Worm (Caenorhabditis elegans) whole organism, midembryonic: ENCODE measurements around the gene lin-25.

Source experiments
- T22C8.4 ChIP-seq: fragments of 200-800 bp; sonication (Bioruptor generic); IDR thresholded peaks from 2 replicates; pipeline ENCODE4 v1.3.6; 2022; ENCODE audit warnings: missing genetic modification characterization, missing compliant biosample characterization
- cog-1 ChIP-seq: sonication (generic microtip); optimal IDR thresholded peaks from 2 replicates; lab custom pipeline; 2016; ENCODE audit warnings: missing genetic modification characterization, missing compliant biosample characterization
- flt-1 ChIP-seq: fragments of 200-800 bp; sonication (Bioruptor generic); IDR thresholded peaks from 2 replicates; pipeline ENCODE4 v1.3.6; 2022; ENCODE audit warnings: missing genetic modification characterization, missing compliant biosample characterization
- klf-2 ChIP-seq: fragments of 200-800 bp; sonication (Bioruptor generic); conservative IDR thresholded peaks from 2 replicates; pipeline ENCODE4 v1.3.6; 2022; ENCODE audit warnings: missing genetic modification reagents, missing genetic modification characterization, missing compliant biosample characterization
- med-1 ChIP-seq: sonication (generic microtip); optimal IDR thresholded peaks from 2 replicates; lab custom pipeline; 2017; ENCODE audit warnings: missing genetic modification characterization, mild to moderate bottlenecking, missing compliant biosample characterization, antibody characterized with exemption, missing genetic modification reagents; ENCODE audit not compliant: insufficient read depth
- ref-1 ChIP-seq: fragments of 200-800 bp; sonication (Bioruptor generic); conservative IDR thresholded peaks from 2 replicates; pipeline ENCODE4 v1.3.6; 2022; ENCODE audit warnings: missing genetic modification reagents, missing genetic modification characterization, missing compliant biosample characterization
- tab-1 ChIP-seq: fragments of 200-800 bp; sonication (Bioruptor generic); IDR thresholded peaks from 2 replicates; pipeline ENCODE4 v1.3.6; 2022; ENCODE audit warnings: missing genetic modification characterization, missing compliant biosample characterization
- ztf-23 ChIP-seq: fragments of 200-800 bp; sonication (Bioruptor generic); IDR thresholded peaks from 2 replicates; pipeline ENCODE4 v1.3.6; 2022; ENCODE audit warnings: missing genetic modification reagents, missing genetic modification characterization, missing compliant biosample characterization
- ztf-29 ChIP-seq: fragments of 200-800 bp; sonication (Bioruptor generic); IDR thresholded peaks from 2 replicates; pipeline ENCODE4 v1.3.6; 2022; ENCODE audit warnings: missing genetic modification reagents, missing genetic modification characterization, missing compliant biosample characterization

Gene lin-25

DNA sequence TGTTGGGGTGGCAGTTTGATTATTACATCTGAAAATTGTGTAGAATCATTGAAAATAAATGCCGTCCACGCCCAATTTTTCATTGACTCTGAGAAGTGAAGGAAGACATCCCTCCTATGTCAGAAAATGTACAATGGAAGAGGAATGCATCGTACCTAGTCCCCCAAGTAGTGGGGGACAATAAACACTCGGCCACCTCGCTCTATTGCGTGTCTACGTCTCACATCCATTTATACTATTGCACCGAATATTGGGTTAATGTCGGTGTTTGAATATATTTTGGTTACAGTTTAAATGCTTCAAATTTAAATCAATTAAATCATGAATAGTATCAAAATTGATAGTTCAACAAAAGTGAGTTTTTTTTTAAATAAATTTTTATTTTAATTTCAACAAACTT lies at the start of gene lin-25:
lin-25 (plus strand) TSS at position 290 of the 400 bp plus-strand sequence.
- TF ChIP-seq T22C8.4 (GFP tag; lab: Robert Waterston, UW): no peak
- no peak for TF ChIP-seq ref-1 (GFP tag; lab: Robert Waterston, UW)
- TF ChIP-seq klf-2 (GFP tag; lab: Robert Waterston, UW): no peak
- TF ChIP-seq flt-1: no peak

DNA sequence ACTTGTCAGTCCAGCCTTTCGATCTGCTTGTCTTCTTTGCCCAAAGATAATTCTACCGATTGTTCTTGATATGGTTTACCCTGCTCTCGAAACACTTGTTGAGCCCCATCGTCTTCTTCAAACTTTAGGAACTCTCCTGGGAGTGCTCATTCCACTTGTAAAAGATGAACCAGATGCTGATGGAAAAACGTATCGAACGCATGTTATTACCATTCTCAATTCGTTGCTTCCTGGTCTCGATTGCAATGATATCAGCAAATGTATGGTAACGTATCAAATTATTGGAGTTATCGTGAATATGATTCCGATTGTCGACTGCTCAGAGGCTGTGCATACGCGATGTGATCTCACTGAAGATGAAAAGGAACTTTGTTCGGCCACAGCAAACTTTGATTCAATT lies 47.9 kb upstream of the lin-25 start:
- TF ChIP-seq klf-2 (GFP tag; lab: Robert Waterston, UW) (no peak), T22C8.4 (GFP tag; lab: Robert Waterston, UW) (no peak), ztf-23 (GFP tag; lab: Robert Waterston, UW) (no peak), flt-1 (no peak), ref-1 (GFP tag; lab: Robert Waterston, UW) (no peak), ztf-29 (no peak), tab-1 (no peak), cog-1 (tag; lab: Kevin White, UChicago) (no peak), med-1 (GFP tag; lab: Kevin White, UChicago) (no peak)

- TF ChIP-seq ref-1 (GFP tag; lab: Robert Waterston, UW) (no peak), med-1 (GFP tag; lab: Kevin White, UChicago) (no peak), tab-1 (no peak)
These were observed 42.6 kb upstream of the lin-25 start, which contains the start of gene erg-28 for ce11 chrV:12607113-12607512. TSS of gene erg-28 (plus strand) at chrV:12607413.

ce11 chrV:12608857-12609256 lies 40.9 kb upstream of the lin-25 start, which contains the start of gene ZC116.5:
TSS of gene ZC116.5 (minus strand) at chrV:12608957.
- no peak for TF ChIP-seq ztf-29
- no peak for TF ChIP-seq flt-1
- TF ChIP-seq ztf-23 (GFP tag; lab: Robert Waterston, UW): no peak
- TF ChIP-seq cog-1 (tag; lab: Kevin White, UChicago): no peak
- TF ChIP-seq klf-2 (GFP tag; lab: Robert Waterston, UW): no peak
- no peak for TF ChIP-seq ref-1 (GFP tag; lab: Robert Waterston, UW)

DNA sequence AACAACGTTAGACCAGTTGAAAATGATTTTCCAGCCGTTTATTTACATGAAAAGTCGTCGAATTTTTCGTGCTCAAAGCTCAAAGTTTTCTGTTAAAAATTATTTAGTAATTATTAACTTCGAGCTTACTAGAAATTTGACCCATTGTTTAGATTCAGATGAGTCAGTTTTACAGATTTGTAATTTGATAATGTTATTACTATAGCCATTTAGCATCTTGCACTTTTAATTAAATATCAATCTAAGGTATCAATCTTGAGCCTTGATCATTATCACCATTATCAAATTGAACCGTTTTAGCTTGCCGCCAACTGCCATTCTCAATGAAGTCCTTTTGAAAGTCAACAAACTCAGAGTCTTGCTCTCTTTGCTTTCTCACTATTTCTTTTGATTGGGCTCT lies 40.2 kb upstream of the lin-25 start, which contains the start of gene ZC116.1:
ZC116.1 (plus strand) TSS at position 301 of the 400 bp plus-strand sequence.
- TF ChIP-seq T22C8.4 (GFP tag; lab: Robert Waterston, UW) (no peak), cog-1 (tag; lab: Kevin White, UChicago) (no peak), tab-1 (no peak), ztf-29 (no peak), klf-2 (GFP tag; lab: Robert Waterston, UW) (no peak), ztf-23 (GFP tag; lab: Robert Waterston, UW) (no peak), ref-1 (GFP tag; lab: Robert Waterston, UW) (no peak), flt-1 (no peak), med-1 (GFP tag; lab: Kevin White, UChicago) (no peak)

ce11 chrV:12611029-12611428 lies 38.7 kb upstream of the lin-25 start, which contains the start of gene cubn-1:
TSS of gene cubn-1 (plus strand) at chrV:12611329.
- no peak for TF ChIP-seq flt-1
- no peak for TF ChIP-seq T22C8.4 (GFP tag; lab: Robert Waterston, UW)
- TF ChIP-seq ztf-23 (GFP tag; lab: Robert Waterston, UW): no peak
- no peak for TF ChIP-seq med-1 (GFP tag; lab: Kevin White, UChicago)

DNA sequence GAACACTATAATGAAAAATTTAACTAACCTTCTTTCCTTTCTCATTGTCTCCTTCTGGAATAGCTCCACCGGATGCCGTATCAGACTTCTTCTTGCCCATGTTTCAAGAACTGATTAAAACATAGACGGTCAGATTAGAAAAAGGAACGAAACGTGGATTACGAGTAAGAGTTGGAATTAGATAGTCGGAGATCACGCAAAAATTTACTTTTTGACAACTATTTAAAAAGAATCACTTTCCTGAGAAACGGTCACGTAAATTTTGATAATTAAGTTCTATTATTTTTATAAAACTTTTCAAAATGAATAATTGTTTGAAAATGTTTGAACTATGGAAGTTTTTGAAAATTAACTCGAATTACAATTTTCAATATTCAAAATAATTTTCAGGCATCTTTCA lies 37.6 kb upstream of the lin-25 start, which contains the start of gene cyc-2.2:
cyc-2.2 (minus strand) TSS at position 101 of the 400 bp plus-strand sequence.
- TF ChIP-seq tab-1 (no peak), klf-2 (GFP tag; lab: Robert Waterston, UW) (no peak), ztf-29 (no peak), T22C8.4 (GFP tag; lab: Robert Waterston, UW) (no peak), flt-1 (no peak), ztf-23 (GFP tag; lab: Robert Waterston, UW) (no peak)

DNA sequence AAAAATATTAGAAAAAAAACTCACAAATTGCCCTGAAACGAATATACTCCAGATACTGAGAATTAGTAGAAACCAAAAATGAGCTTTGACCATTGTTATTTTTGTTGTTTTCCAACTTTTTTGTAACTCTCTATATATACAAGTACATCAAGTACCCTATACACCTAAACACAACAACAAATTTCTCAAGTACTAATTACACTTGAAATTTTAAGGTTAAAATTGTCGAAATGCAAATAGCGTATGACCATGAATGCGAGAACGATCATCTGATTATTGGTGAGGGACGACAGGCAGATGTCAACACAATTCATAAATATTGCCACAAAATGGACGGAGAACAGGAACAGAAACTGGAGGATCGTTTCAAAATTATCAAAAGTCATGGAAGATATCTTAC lies 25.4 kb upstream of the lin-25 start, which contains the start of gene F56H9.9:
F56H9.9 (minus strand) TSS at position 101 of the 400 bp plus-strand sequence.
- TF ChIP-seq tab-1: no peak
- no peak for TF ChIP-seq flt-1
- no peak for TF ChIP-seq klf-2 (GFP tag; lab: Robert Waterston, UW)
- TF ChIP-seq ztf-23 (GFP tag; lab: Robert Waterston, UW): no peak
- TF ChIP-seq cog-1 (tag; lab: Kevin White, UChicago): no peak
- TF ChIP-seq med-1 (GFP tag; lab: Kevin White, UChicago): no peak
- no peak for TF ChIP-seq ref-1 (GFP tag; lab: Robert Waterston, UW)
- TF ChIP-seq T22C8.4 (GFP tag; lab: Robert Waterston, UW): no peak
- TF ChIP-seq ztf-29: no peak

- TF ChIP-seq flt-1: no peak
- TF ChIP-seq cog-1 (tag; lab: Kevin White, UChicago): no peak
- no peak for TF ChIP-seq med-1 (GFP tag; lab: Kevin White, UChicago)
- no peak for TF ChIP-seq T22C8.4 (GFP tag; lab: Robert Waterston, UW)
- no peak for TF ChIP-seq ref-1 (GFP tag; lab: Robert Waterston, UW)
- TF ChIP-seq ztf-23 (GFP tag; lab: Robert Waterston, UW): no peak
- no peak for TF ChIP-seq ztf-29
- TF ChIP-seq klf-2 (GFP tag; lab: Robert Waterston, UW): no peak
- TF ChIP-seq tab-1: no peak
These were observed 20.0 kb upstream of the lin-25 start, which contains the start of gene F56H9.6 for ce11 chrV:12629743-12630142. TSS of gene F56H9.6 (minus strand) at chrV:12629843.

- no peak for TF ChIP-seq ztf-23 (GFP tag; lab: Robert Waterston, UW)
- TF ChIP-seq med-1 (GFP tag; lab: Kevin White, UChicago): no peak
- no peak for TF ChIP-seq flt-1
- no peak for TF ChIP-seq ref-1 (GFP tag; lab: Robert Waterston, UW)
- TF ChIP-seq cog-1 (tag; lab: Kevin White, UChicago): no peak
- TF ChIP-seq klf-2 (GFP tag; lab: Robert Waterston, UW): no peak
- no peak for TF ChIP-seq tab-1
- TF ChIP-seq ztf-29: no peak
- no peak for TF ChIP-seq T22C8.4 (GFP tag; lab: Robert Waterston, UW)
These were observed 17.7 kb upstream of the lin-25 start, which contains the start of gene srx-113 for ce11 chrV:12632048-12632447. TSS of gene srx-113 (minus strand) at chrV:12632148.
